Worm (Caenorhabditis elegans): ENCODE results near the gene rab-33.
A peak's percentile ranks its signal among the peaks of the same experiment; 100 is the strongest.

rab-33 gene

DNA sequence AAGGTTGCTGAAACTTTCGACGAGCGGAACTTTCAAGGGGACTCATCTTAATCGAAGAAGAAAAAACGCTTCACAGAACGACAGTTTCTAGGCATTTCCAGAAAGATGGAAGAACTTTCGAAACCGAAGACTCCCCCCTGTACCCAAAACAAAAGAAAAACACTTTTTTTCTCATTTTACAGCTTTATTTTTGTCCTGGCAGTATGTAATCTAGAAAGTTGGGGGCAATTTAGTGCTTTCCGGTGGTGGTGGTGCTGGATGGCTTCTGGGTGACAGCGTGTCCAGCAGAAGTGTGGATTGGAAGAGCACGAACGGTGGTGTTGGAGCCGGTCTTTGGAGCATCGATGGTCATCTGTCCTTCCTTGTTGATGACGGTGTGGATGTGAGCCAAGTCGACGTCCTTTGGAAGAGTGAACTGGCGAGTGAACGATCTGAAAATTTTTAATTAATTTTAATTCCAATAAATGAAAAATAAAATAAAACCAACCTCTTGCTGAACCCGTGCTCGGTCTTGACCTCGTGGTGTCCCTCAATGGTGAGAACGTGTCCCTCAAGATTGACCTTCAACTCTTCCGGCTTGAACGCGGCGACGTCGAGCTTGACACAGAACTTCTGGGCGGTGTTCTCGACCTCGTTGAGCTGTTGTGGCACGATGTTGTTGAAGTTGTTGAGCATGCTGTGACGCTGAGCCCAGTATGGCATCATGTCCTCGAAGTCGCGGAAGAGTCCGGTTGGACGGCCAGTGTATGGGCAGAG is 2.5 kb upstream of the rab-33 start (continued):
- no peak for TF ChIP-seq ZK185.1 (tag; optimal IDR thresholded peaks at IDR 0.05; ENCODE audit: poor library complexity, severe bottlenecking)
- TF ChIP-seq sptf-2 (GFP tag; optimal IDR thresholded peaks at IDR 0.05) = peak; percentile 52
- no peak for TF ChIP-seq gei-17 (GFP tag; optimal IDR thresholded peaks at IDR 0.05)
- no peak for TF ChIP-seq fkh-3 (tag; optimal IDR thresholded peaks at IDR 0.05)
- TF ChIP-seq nhr-179 (tag; optimal IDR thresholded peaks at IDR 0.05) = no peak
- peak; percentile 10; the same call in 1 of the 2 replicates for TF ChIP-seq aptf-3 (GFP tag; IDR thresholded peaks at IDR 0.05)
- no peak for TF ChIP-seq sea-2 (GFP tag; IDR thresholded peaks at IDR 0.05)
- TF ChIP-seq K12H6.12 (tag; optimal IDR thresholded peaks at IDR 0.05) = no peak
- peak; percentile 95 for TF ChIP-seq hsf-1 (GFP tag; IDR thresholded peaks at IDR 0.05)
- TF ChIP-seq zim-3 (tag; optimal IDR thresholded peaks at IDR 0.05) = no peak
- peak; percentile 17 for TF ChIP-seq atf-7 (tag; optimal IDR thresholded peaks at IDR 0.05)
- no peak for TF ChIP-seq mel-28 (tag; optimal IDR thresholded peaks at IDR 0.05; ENCODE audit: borderline replicate concordance)
- TF ChIP-seq Y53F4B.3 (GFP tag; IDR thresholded peaks at IDR 0.05) = no peak; the same call in 1 of the 2 replicates
- TF ChIP-seq snpc-1.1 (tag; optimal IDR thresholded peaks at IDR 0.05; ENCODE audit: insufficient read depth) = peak; percentile 45
- no peak for TF ChIP-seq lag-1 (GFP tag; IDR thresholded peaks at IDR 0.05)
- TF ChIP-seq nhr-27 (tag; optimal IDR thresholded peaks at IDR 0.05) = peak; percentile 21
- TF ChIP-seq nhr-120 (GFP tag; IDR thresholded peaks at IDR 0.05) = no peak
- TF ChIP-seq ceh-79 (tag; optimal IDR thresholded peaks at IDR 0.05) = no peak
- TF ChIP-seq ztf-6 (GFP tag; IDR thresholded peaks at IDR 0.05) = no peak
- TF ChIP-seq F23B12.7 (tag; optimal IDR thresholded peaks at IDR 0.05; ENCODE audit: insufficient read depth) = no peak
- peak; percentile 41; the same call in 1 of the 2 replicates for TF ChIP-seq madf-3 (GFP tag; IDR thresholded peaks at IDR 0.05)
- TF ChIP-seq egrh-3 (GFP tag; IDR thresholded peaks at IDR 0.05) = no peak; the same call in 1 of the 2 replicates
- no peak for TF ChIP-seq F22D6.2 (tag; optimal IDR thresholded peaks at IDR 0.05)
- TF ChIP-seq rec-8 (tag; optimal IDR thresholded peaks at IDR 0.05) = no peak
- peak; percentile 93 for TF ChIP-seq Y53G8AR.9 (GFP tag; conservative IDR thresholded peaks at IDR 0.05)
- TF ChIP-seq egl-44 (GFP tag; IDR thresholded peaks at IDR 0.05) = peak; percentile 13
- peak; percentile 62 for TF ChIP-seq tbp1 (GFP tag; optimal IDR thresholded peaks at IDR 0.05)
- no peak for TF ChIP-seq bed-1 (GFP tag; IDR thresholded peaks at IDR 0.05)
- peak; percentile 46; the same call in 1 of the 2 replicates for TF ChIP-seq Y56A3A.18 (GFP tag; IDR thresholded peaks at IDR 0.05)
- TF ChIP-seq hmg-1.2 (GFP tag; IDR thresholded peaks at IDR 0.05) = peak; percentile 46
- TF ChIP-seq sdz-38 (tag; optimal IDR thresholded peaks at IDR 0.05) = no peak
- peak; percentile 64 for TF ChIP-seq dpff-1 (tag; optimal IDR thresholded peaks at IDR 0.05)
- TF ChIP-seq dox-1 (GFP tag; IDR thresholded peaks at IDR 0.05) = peak; percentile 79
- no peak for TF ChIP-seq xnd-1 (tag; optimal IDR thresholded peaks at IDR 0.05)
- TF ChIP-seq egl-18 (GFP tag; IDR thresholded peaks at IDR 0.05) = no peak
- peak; percentile 51 for TF ChIP-seq snpc-4 (GFP tag; optimal IDR thresholded peaks at IDR 0.05)
- peak in 3 of 4 experiments; percentile 9 to 78 (median 29) for TF ChIP-seq snpc-4 (tag; optimal IDR thresholded peaks at IDR 0.05)
- TF ChIP-seq ztf-18 (tag; optimal IDR thresholded peaks at IDR 0.05) = no peak
- TF ChIP-seq T26A5.8 (tag; optimal IDR thresholded peaks at IDR 0.05) = no peak
- TF ChIP-seq rcor-1 (GFP tag; IDR thresholded peaks at IDR 0.05) = peak; percentile 69
- TF ChIP-seq ztf-3 (GFP tag; optimal IDR thresholded peaks at IDR 0.05) = no peak
- TF ChIP-seq B0019.2 (GFP tag; conservative IDR thresholded peaks at IDR 0.05) = peak; percentile 26
- TF ChIP-seq snpc-3.4 (tag; optimal IDR thresholded peaks at IDR 0.05) = peak; percentile 88
- TF ChIP-seq tbx-9 (tag; optimal IDR thresholded peaks at IDR 0.05; ENCODE audit: borderline replicate concordance) = no peak
- TF ChIP-seq mxl-1 (tag; optimal IDR thresholded peaks at IDR 0.05) = no peak
- TF ChIP-seq hrde-1 (tag; optimal IDR thresholded peaks at IDR 0.05; ENCODE audit: borderline replicate concordance) = peak; percentile 95
- no peak for TF ChIP-seq lin-40 (tag; optimal IDR thresholded peaks at IDR 0.05)
